Worm (Caenorhabditis elegans): Measurements from ENCODE around the gene rps-30.

Gene rps-30

DNA sequence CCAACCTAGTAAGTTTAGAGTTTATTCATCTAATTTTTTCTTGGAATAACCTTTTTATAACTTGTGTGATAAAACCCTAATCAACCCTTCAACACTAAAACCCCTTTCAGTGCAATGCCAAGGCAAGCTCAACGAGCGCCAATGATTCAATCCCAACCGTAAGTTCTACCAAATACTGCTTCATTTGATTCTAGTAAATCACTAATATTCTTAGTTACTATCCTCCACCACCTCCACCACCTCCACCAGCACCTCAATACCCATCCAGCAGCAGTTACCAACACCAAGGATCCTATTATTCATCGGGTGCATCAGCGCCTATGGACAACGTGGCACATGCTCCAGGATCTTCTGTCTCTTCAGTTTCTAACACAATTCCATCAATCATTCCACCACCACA is 9.5 kb downstream of the rps-30 start:
- no peak for TF ChIP-seq ets-7 (tag; optimal IDR thresholded peaks at IDR 0.05)
- TF ChIP-seq F13C5.2 (tag; optimal IDR thresholded peaks at IDR 0.05) = no peak
- TF ChIP-seq hmbx-1 (tag; optimal IDR thresholded peaks at IDR 0.05) = no peak
- no peak for TF ChIP-seq hmg-4 (GFP tag; optimal IDR thresholded peaks at IDR 0.05)
- TF ChIP-seq B0310.2 (tag; optimal IDR thresholded peaks at IDR 0.05) = no peak
- TF ChIP-seq tbx-37 (GFP tag; conservative IDR thresholded peaks at IDR 0.05) = no peak
- no peak for TF ChIP-seq pes-1 (GFP tag; IDR thresholded peaks at IDR 0.05)
- TF ChIP-seq hnd-1 (tag; optimal IDR thresholded peaks at IDR 0.05) = no peak
- TF ChIP-seq scrt-1 (GFP tag; IDR thresholded peaks at IDR 0.05) = no peak
- no peak for TF ChIP-seq ceh-13 (GFP tag; optimal IDR thresholded peaks at IDR 0.05)
- no peak for TF ChIP-seq ceh-36 (tag; optimal IDR thresholded peaks at IDR 0.05)
- TF ChIP-seq tbx-11 (GFP tag; IDR thresholded peaks at IDR 0.05) = no peak

DNA sequence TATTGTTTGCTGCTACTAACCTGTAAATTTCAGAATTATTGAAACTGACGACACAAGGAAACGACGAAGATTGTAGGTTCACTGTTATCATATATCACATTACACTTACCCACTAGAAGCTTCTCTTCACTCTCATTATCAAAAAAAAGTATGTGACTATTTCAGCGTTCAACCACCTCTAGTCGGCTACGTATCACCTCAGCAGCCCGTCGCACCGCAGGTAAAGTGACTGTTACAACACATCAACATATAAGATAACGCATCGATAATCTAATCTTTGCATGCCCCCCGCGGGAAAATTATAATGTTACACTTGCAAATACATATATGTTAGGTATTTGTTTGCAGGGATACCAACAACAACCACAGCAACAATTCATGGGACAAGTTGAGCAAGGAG is 10.3 kb downstream of the rps-30 start:
- TF ChIP-seq hmg-4 (GFP tag; optimal IDR thresholded peaks at IDR 0.05) = no peak
- no peak for TF ChIP-seq hmbx-1 (tag; optimal IDR thresholded peaks at IDR 0.05)
- TF ChIP-seq ama-1 (optimal IDR thresholded peaks at IDR 0.05) = no peak
- no peak for TF ChIP-seq ceh-13 (GFP tag; optimal IDR thresholded peaks at IDR 0.05)
- no peak for TF ChIP-seq tbx-11 (GFP tag; IDR thresholded peaks at IDR 0.05)

DNA sequence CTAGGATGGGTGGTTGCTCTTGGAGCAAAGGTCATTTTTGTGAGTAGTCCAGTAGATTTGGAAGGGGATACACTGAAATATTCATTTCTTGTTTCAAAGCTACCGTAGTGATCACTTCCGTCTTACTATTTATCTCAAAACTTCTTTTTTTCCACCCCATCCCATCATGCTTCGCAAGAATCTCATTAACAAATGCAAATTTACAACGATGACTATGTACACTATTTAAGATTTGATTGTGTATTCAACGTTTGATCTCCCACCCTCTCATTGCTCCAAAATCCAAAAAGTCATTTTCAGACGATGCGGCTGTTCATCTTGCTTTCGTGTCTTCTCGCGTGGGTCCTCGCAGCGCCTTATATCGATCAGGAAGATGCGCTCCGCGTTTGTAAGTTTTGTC is 16.7 kb downstream of the rps-30 start, which contains the start of gene flp-21:
TSS of gene flp-21 (plus strand) at position 301 of the 400 bp plus-strand sequence.
- TF ChIP-seq F13C5.2 (tag; optimal IDR thresholded peaks at IDR 0.05) (no peak), ets-7 (tag; optimal IDR thresholded peaks at IDR 0.05) (no peak)

DNA sequence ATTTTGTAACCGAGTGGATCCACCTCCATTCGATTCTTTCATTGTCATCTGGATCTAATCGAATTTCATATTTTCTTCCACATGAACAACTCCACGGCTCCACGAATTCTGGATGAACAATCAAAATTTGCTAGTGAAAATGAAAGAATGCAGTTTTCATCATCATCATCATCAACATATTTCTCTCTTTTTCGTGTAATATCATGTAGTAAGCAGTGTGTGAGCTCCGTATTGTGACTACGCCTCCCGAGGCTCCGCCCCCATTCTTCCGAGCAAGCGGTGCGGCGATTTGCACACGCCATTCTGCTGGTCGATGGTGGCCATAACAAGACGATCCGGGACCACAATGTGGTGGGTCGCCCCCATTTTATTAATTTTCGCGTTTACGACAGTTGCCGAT is 21.7 kb downstream of the rps-30 start, which contains the start of gene ZK742.7:
TSS of gene ZK742.7 (plus strand) at position 301 of the 400 bp plus-strand sequence.
- TF ChIP-seq B0310.2 (tag; optimal IDR thresholded peaks at IDR 0.05) (no peak), ets-7 (tag; optimal IDR thresholded peaks at IDR 0.05) (no peak), ama-1 (optimal IDR thresholded peaks at IDR 0.05) (no peak), ceh-13 (GFP tag; optimal IDR thresholded peaks at IDR 0.05) (no peak), tbx-37 (GFP tag; conservative IDR thresholded peaks at IDR 0.05) (no peak), hmbx-1 (tag; optimal IDR thresholded peaks at IDR 0.05) (no peak), F13C5.2 (tag; optimal IDR thresholded peaks at IDR 0.05) (no peak), aly-1 (tag; optimal IDR thresholded peaks at IDR 0.05) (no peak), tbx-11 (GFP tag; IDR thresholded peaks at IDR 0.05) (no peak), pes-1 (GFP tag; IDR thresholded peaks at IDR 0.05) (no peak), hnd-1 (tag; optimal IDR thresholded peaks at IDR 0.05) (no peak)

DNA sequence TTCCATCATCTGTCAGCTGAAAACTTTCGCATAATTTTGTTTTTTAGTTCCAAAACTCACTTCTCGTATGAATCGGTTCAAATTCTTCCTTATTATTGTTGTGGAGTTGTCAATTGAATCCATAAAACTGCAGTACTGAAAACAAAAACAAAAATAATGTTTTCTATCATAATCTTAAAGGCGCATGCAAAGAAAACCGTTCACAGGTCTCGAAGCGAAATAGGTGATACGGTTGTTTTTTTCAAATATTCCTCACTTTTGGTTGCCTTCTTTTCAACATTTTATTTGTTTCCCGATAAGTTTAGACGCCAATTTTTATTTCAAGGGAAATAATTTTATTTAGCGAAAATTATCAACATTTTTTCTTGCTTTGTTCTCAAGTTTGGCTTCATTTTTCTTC is 27.2 kb downstream of the rps-30 start:
- TF ChIP-seq hnd-1 (tag; optimal IDR thresholded peaks at IDR 0.05) = no peak
- TF ChIP-seq hmbx-1 (tag; optimal IDR thresholded peaks at IDR 0.05) = no peak
- TF ChIP-seq tra-4 (tag; optimal IDR thresholded peaks at IDR 0.05) = no peak
- TF ChIP-seq aly-1 (tag; optimal IDR thresholded peaks at IDR 0.05) = no peak
- TF ChIP-seq scrt-1 (GFP tag; IDR thresholded peaks at IDR 0.05) = no peak
- no peak for TF ChIP-seq tbx-11 (GFP tag; IDR thresholded peaks at IDR 0.05)
- no peak for TF ChIP-seq ceh-13 (GFP tag; optimal IDR thresholded peaks at IDR 0.05)
- TF ChIP-seq B0310.2 (tag; optimal IDR thresholded peaks at IDR 0.05) = no peak
- TF ChIP-seq flt-1 (GFP tag; IDR thresholded peaks at IDR 0.05) = no peak
- no peak for TF ChIP-seq sea-1 (GFP tag; conservative IDR thresholded peaks at IDR 0.05)
- TF ChIP-seq tbx-37 (GFP tag; conservative IDR thresholded peaks at IDR 0.05) = no peak
- no peak for TF ChIP-seq ceh-36 (tag; optimal IDR thresholded peaks at IDR 0.05)
- no peak for TF ChIP-seq F13C5.2 (tag; optimal IDR thresholded peaks at IDR 0.05)
- no peak for TF ChIP-seq ama-1 (optimal IDR thresholded peaks at IDR 0.05)
- TF ChIP-seq pes-1 (GFP tag; IDR thresholded peaks at IDR 0.05) = no peak
- TF ChIP-seq hmg-4 (GFP tag; optimal IDR thresholded peaks at IDR 0.05) = no peak
- no peak for TF ChIP-seq ets-7 (tag; optimal IDR thresholded peaks at IDR 0.05)

DNA sequence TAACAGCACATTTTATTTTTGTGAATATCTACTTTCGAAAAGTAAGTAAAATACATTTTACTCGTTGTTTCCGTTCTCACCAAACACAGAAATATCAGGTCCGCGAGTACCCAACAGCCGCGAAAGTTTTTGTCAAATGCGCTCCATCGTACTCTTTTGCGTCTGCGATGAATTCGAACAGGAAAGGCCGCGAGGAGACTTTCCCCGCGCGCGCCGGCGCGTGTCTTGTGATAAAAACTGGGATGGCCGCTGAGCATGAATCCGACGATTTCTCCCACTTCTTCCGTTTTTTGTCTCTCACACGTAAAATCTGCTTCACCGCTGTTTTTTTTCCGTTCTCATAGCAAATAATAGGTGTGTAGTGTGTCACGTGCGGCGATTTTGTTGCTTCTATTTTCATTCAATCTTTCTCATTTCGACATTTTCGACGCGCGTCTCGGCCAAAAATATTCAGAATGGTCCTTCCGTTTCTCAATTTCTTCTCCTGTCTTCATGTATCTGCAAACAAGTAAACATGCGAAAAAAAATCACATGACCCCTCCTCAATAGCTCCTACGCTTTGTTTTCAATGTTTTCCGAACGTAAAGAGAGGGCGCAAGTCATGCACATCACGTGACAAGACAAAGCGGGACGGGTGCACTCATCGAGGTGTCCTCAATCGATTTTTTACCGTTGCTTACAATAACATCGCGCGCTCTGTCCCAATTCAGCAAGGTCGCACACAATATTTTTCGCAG is 27.9 kb downstream of the rps-30 start, which contains the start of gene uvs-1:
TSS of gene uvs-1 (minus strand) at position 145 of the 737 bp plus-strand sequence.
- TF ChIP-seq sea-1 (GFP tag; conservative IDR thresholded peaks at IDR 0.05) (0 out of 2 replicates have a peak, but pooled peaks have one; percentile 55), tbx-37 (GFP tag; conservative IDR thresholded peaks at IDR 0.05) (no peak)

DNA sequence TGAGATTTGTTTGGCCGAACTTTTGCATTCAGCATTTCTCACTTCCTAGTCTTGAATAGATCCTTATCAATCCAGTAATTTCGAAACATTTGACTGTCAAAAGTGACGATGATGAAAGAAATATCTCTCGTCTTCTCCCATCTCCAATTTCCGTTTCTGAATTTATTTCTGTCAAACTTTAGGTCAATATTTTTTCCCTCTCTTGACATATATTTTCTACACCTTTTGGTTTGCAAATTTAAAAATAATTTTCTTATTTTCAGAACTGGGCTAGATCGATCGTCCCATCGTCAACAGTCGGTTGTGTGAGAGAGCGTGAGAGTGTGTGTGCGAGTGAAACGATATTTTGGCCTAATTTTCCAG is 28.4 kb downstream of the rps-30 start, which contains the start of gene xpo-1:
TSS of gene xpo-1 (plus strand) at position 264 of the 363 bp plus-strand sequence.
- TF ChIP-seq hmbx-1 (tag; optimal IDR thresholded peaks at IDR 0.05) = no peak
- no peak for TF ChIP-seq ceh-13 (GFP tag; optimal IDR thresholded peaks at IDR 0.05)
- TF ChIP-seq hnd-1 (tag; optimal IDR thresholded peaks at IDR 0.05) = no peak
- TF ChIP-seq B0310.2 (tag; optimal IDR thresholded peaks at IDR 0.05) = no peak
- no peak for TF ChIP-seq tbx-11 (GFP tag; IDR thresholded peaks at IDR 0.05)
- TF ChIP-seq ets-7 (tag; optimal IDR thresholded peaks at IDR 0.05) = no peak
- TF ChIP-seq pes-1 (GFP tag; IDR thresholded peaks at IDR 0.05) = no peak
- no peak for TF ChIP-seq sea-1 (GFP tag; conservative IDR thresholded peaks at IDR 0.05)
- TF ChIP-seq ceh-36 (tag; optimal IDR thresholded peaks at IDR 0.05) = no peak
- no peak for TF ChIP-seq hmg-4 (GFP tag; optimal IDR thresholded peaks at IDR 0.05)
- no peak for TF ChIP-seq tbx-37 (GFP tag; conservative IDR thresholded peaks at IDR 0.05)
- no peak for TF ChIP-seq F13C5.2 (tag; optimal IDR thresholded peaks at IDR 0.05)
- TF ChIP-seq aly-1 (tag; optimal IDR thresholded peaks at IDR 0.05) = no peak
- no peak for TF ChIP-seq ama-1 (optimal IDR thresholded peaks at IDR 0.05)
- no peak for TF ChIP-seq tra-4 (tag; optimal IDR thresholded peaks at IDR 0.05)
- no peak for TF ChIP-seq flt-1 (GFP tag; IDR thresholded peaks at IDR 0.05)
- no peak for TF ChIP-seq scrt-1 (GFP tag; IDR thresholded peaks at IDR 0.05)

DNA sequence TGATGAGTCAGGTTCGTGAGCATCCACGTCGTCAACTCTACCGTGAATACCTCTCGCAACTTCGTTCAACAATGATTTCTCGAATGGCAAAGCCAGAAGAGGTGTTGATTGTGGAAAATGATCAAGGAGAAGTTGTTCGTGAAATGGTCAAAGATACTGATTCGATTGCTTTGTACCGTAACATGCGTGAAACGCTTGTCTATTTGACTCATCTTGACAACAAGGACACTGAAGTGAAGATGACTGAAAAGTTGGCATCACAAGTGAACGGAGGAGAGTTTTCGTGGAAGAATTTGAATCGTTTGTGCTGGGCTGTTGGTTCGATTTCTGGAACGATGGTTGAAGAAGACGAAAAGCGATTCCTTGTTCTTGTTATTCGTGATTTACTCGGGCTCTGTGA is 30.3 kb downstream of the rps-30 start:
- TF ChIP-seq flt-1 (GFP tag; IDR thresholded peaks at IDR 0.05) = no peak
- no peak for TF ChIP-seq aly-1 (tag; optimal IDR thresholded peaks at IDR 0.05)
- no peak for TF ChIP-seq ama-1 (optimal IDR thresholded peaks at IDR 0.05)
- no peak for TF ChIP-seq tbx-37 (GFP tag; conservative IDR thresholded peaks at IDR 0.05)
- TF ChIP-seq tbx-11 (GFP tag; IDR thresholded peaks at IDR 0.05) = no peak

All from whole organism, early embryonic.